Worm (Caenorhabditis elegans): ENCODE measurements around the gene nlp-71.

The nlp-71 gene

ce11 chrIV:6413482-6413881 is at the start of gene nlp-71:
Gene nlp-71 (minus strand): TSS chrIV:6413582.
- TF ChIP-seq scrt-1 (GFP tag; IDR thresholded peaks at IDR 0.05) (no peak), tra-4 (tag; optimal IDR thresholded peaks at IDR 0.05) (no peak), ama-1 (optimal IDR thresholded peaks at IDR 0.05) (no peak), pes-1 (GFP tag; IDR thresholded peaks at IDR 0.05) (no peak), hnd-1 (tag; optimal IDR thresholded peaks at IDR 0.05) (no peak), aly-1 (tag; optimal IDR thresholded peaks at IDR 0.05) (no peak), ets-7 (tag; optimal IDR thresholded peaks at IDR 0.05) (no peak), F13C5.2 (tag; optimal IDR thresholded peaks at IDR 0.05) (no peak), B0310.2 (tag; optimal IDR thresholded peaks at IDR 0.05) (no peak), flt-1 (GFP tag; IDR thresholded peaks at IDR 0.05) (no peak), hmg-4 (GFP tag; optimal IDR thresholded peaks at IDR 0.05) (no peak), hmbx-1 (tag; optimal IDR thresholded peaks at IDR 0.05) (no peak)

- TF ChIP-seq scrt-1 (GFP tag; IDR thresholded peaks at IDR 0.05), result no peak
- TF ChIP-seq ama-1 (optimal IDR thresholded peaks at IDR 0.05), result no peak
- TF ChIP-seq ets-7 (tag; optimal IDR thresholded peaks at IDR 0.05), result no peak
- TF ChIP-seq ceh-36 (tag; optimal IDR thresholded peaks at IDR 0.05), result no peak
- TF ChIP-seq hmg-4 (GFP tag; optimal IDR thresholded peaks at IDR 0.05), result no peak
- TF ChIP-seq ceh-13 (GFP tag; optimal IDR thresholded peaks at IDR 0.05), result no peak
- TF ChIP-seq tra-4 (tag; optimal IDR thresholded peaks at IDR 0.05), result no peak
- TF ChIP-seq tbx-11 (GFP tag; IDR thresholded peaks at IDR 0.05), result no peak
- no peak for TF ChIP-seq flt-1 (GFP tag; IDR thresholded peaks at IDR 0.05)
These were observed 47.2 kb upstream of the nlp-71 start for ce11 chrIV:6460596-6460995.

ce11 chrIV:6457472-6457871 is 44.1 kb upstream of the nlp-71 start, which contains the start of gene lgc-10:
Gene lgc-10 (minus strand): TSS chrIV:6457572.
- TF ChIP-seq B0310.2 (tag; optimal IDR thresholded peaks at IDR 0.05), result no peak
- no peak for TF ChIP-seq ama-1 (optimal IDR thresholded peaks at IDR 0.05)
- TF ChIP-seq aly-1 (tag; optimal IDR thresholded peaks at IDR 0.05), result no peak
- no peak for TF ChIP-seq F13C5.2 (tag; optimal IDR thresholded peaks at IDR 0.05)
- TF ChIP-seq ceh-13 (GFP tag; optimal IDR thresholded peaks at IDR 0.05), result no peak
- TF ChIP-seq ceh-36 (tag; optimal IDR thresholded peaks at IDR 0.05), result no peak
- TF ChIP-seq hnd-1 (tag; optimal IDR thresholded peaks at IDR 0.05), result no peak
- no peak for TF ChIP-seq ets-7 (tag; optimal IDR thresholded peaks at IDR 0.05)
- TF ChIP-seq flt-1 (GFP tag; IDR thresholded peaks at IDR 0.05), result no peak
- TF ChIP-seq tbx-37 (GFP tag; conservative IDR thresholded peaks at IDR 0.05), result no peak
- no peak for TF ChIP-seq hmg-4 (GFP tag; optimal IDR thresholded peaks at IDR 0.05)
- TF ChIP-seq pes-1 (GFP tag; IDR thresholded peaks at IDR 0.05), result no peak
- TF ChIP-seq tbx-11 (GFP tag; IDR thresholded peaks at IDR 0.05), result no peak

ce11 chrIV:6443018-6443417 is 29.6 kb upstream of the nlp-71 start:
- TF ChIP-seq tra-4 (tag; optimal IDR thresholded peaks at IDR 0.05) (no peak), tbx-11 (GFP tag; IDR thresholded peaks at IDR 0.05) (no peak), aly-1 (tag; optimal IDR thresholded peaks at IDR 0.05) (no peak), hnd-1 (tag; optimal IDR thresholded peaks at IDR 0.05) (no peak), tbx-37 (GFP tag; conservative IDR thresholded peaks at IDR 0.05) (no peak), scrt-1 (GFP tag; IDR thresholded peaks at IDR 0.05) (no peak), ceh-13 (GFP tag; optimal IDR thresholded peaks at IDR 0.05) (no peak), pes-1 (GFP tag; IDR thresholded peaks at IDR 0.05) (no peak), ama-1 (optimal IDR thresholded peaks at IDR 0.05) (no peak)

ce11 chrIV:6442016-6442618 is 28.7 kb upstream of the nlp-71 start:
- no peak for TF ChIP-seq sea-1 (GFP tag; conservative IDR thresholded peaks at IDR 0.05)
- TF ChIP-seq pes-1 (GFP tag; IDR thresholded peaks at IDR 0.05), result no peak
- no peak for TF ChIP-seq tra-4 (tag; optimal IDR thresholded peaks at IDR 0.05)

- TF ChIP-seq F13C5.2 (tag; optimal IDR thresholded peaks at IDR 0.05), result no peak
- TF ChIP-seq tbx-11 (GFP tag; IDR thresholded peaks at IDR 0.05), result no peak
- no peak for TF ChIP-seq scrt-1 (GFP tag; IDR thresholded peaks at IDR 0.05)
- TF ChIP-seq ama-1 (optimal IDR thresholded peaks at IDR 0.05), result no peak
- no peak for TF ChIP-seq ceh-13 (GFP tag; optimal IDR thresholded peaks at IDR 0.05)
- no peak for TF ChIP-seq pes-1 (GFP tag; IDR thresholded peaks at IDR 0.05)
- TF ChIP-seq sea-1 (GFP tag; conservative IDR thresholded peaks at IDR 0.05), result no peak
- no peak for TF ChIP-seq ceh-36 (tag; optimal IDR thresholded peaks at IDR 0.05)
- no peak for TF ChIP-seq hmg-4 (GFP tag; optimal IDR thresholded peaks at IDR 0.05)
- TF ChIP-seq tra-4 (tag; optimal IDR thresholded peaks at IDR 0.05), result no peak
- TF ChIP-seq B0310.2 (tag; optimal IDR thresholded peaks at IDR 0.05), result no peak
- no peak for TF ChIP-seq aly-1 (tag; optimal IDR thresholded peaks at IDR 0.05)
- TF ChIP-seq tbx-37 (GFP tag; conservative IDR thresholded peaks at IDR 0.05), result no peak
These were observed 28.2 kb upstream of the nlp-71 start, which contains the start of gene Y73B6BL.31 for ce11 chrIV:6441601-6442000. Gene Y73B6BL.31 (plus strand): TSS chrIV:6441901.

ce11 chrIV:6438051-6438450 is 24.7 kb upstream of the nlp-71 start, which contains the start of gene dlc-5:
Gene dlc-5 (plus strand): TSS chrIV:6438204.
- TF ChIP-seq ceh-13 (GFP tag; optimal IDR thresholded peaks at IDR 0.05) (no peak), flt-1 (GFP tag; IDR thresholded peaks at IDR 0.05) (no peak), ama-1 (optimal IDR thresholded peaks at IDR 0.05) (no peak), sea-1 (GFP tag; conservative IDR thresholded peaks at IDR 0.05) (no peak), scrt-1 (GFP tag; IDR thresholded peaks at IDR 0.05) (no peak), ets-7 (tag; optimal IDR thresholded peaks at IDR 0.05) (no peak), tra-4 (tag; optimal IDR thresholded peaks at IDR 0.05) (no peak), hmbx-1 (tag; optimal IDR thresholded peaks at IDR 0.05) (no peak), pes-1 (GFP tag; IDR thresholded peaks at IDR 0.05) (no peak), hmg-4 (GFP tag; optimal IDR thresholded peaks at IDR 0.05) (no peak)

- TF ChIP-seq aly-1 (tag; optimal IDR thresholded peaks at IDR 0.05) (no peak), hnd-1 (tag; optimal IDR thresholded peaks at IDR 0.05) (no peak), tra-4 (tag; optimal IDR thresholded peaks at IDR 0.05) (no peak), hmbx-1 (tag; optimal IDR thresholded peaks at IDR 0.05) (no peak), F13C5.2 (tag; optimal IDR thresholded peaks at IDR 0.05) (no peak), sea-1 (GFP tag; conservative IDR thresholded peaks at IDR 0.05) (no peak), tbx-37 (GFP tag; conservative IDR thresholded peaks at IDR 0.05) (no peak), ceh-36 (tag; optimal IDR thresholded peaks at IDR 0.05) (no peak), scrt-1 (GFP tag; IDR thresholded peaks at IDR 0.05) (no peak), ceh-13 (GFP tag; optimal IDR thresholded peaks at IDR 0.05) (no peak), hmg-4 (GFP tag; optimal IDR thresholded peaks at IDR 0.05) (no peak), ama-1 (optimal IDR thresholded peaks at IDR 0.05) (no peak), pes-1 (GFP tag; IDR thresholded peaks at IDR 0.05) (no peak), flt-1 (GFP tag; IDR thresholded peaks at IDR 0.05) (no peak), ets-7 (tag; optimal IDR thresholded peaks at IDR 0.05) (no peak), tbx-11 (GFP tag; IDR thresholded peaks at IDR 0.05) (no peak)
These were observed 20.0 kb upstream of the nlp-71 start for ce11 chrIV:6433424-6433823.

Data from whole organism, early embryonic.